Worm (Caenorhabditis elegans) whole organism, late embryonic: ENCODE measurements around the gene zmp-5.

Experiments used
- C38D4.7 ChIP-seq: fragments of 200-800 bp; sonication (Bioruptor generic); optimal IDR thresholded peaks from 2 replicates; lab custom pipeline; 2018; ENCODE audit warnings: mild to moderate bottlenecking, missing genetic modification characterization, moderate library complexity, missing compliant biosample characterization
- ceh-30 ChIP-seq: fragments of 150-350 bp; optimal IDR thresholded peaks from 2 replicates; lab custom pipeline; 2014; ENCODE audit warnings: missing biosample characterization, missing genetic modification characterization
- dmd-4 ChIP-seq: sonication (generic microtip); optimal IDR thresholded peaks from 2 replicates; lab custom pipeline; 2016; ENCODE audit warnings: borderline replicate concordance, missing genetic modification characterization, missing compliant biosample characterization
- ets-4 ChIP-seq: sonication (generic microtip); optimal IDR thresholded peaks from 2 replicates; lab custom pipeline; 2016; ENCODE audit warnings: missing genetic modification characterization, missing compliant biosample characterization
- fkh-10 ChIP-seq: fragments of 150-350 bp; optimal IDR thresholded peaks from 2 replicates; lab custom pipeline; 2014; ENCODE audit warnings: missing biosample characterization, missing genetic modification reagents, missing genetic modification characterization
- fkh-6 ChIP-seq: sonication (generic microtip); optimal IDR thresholded peaks from 2 replicates; lab custom pipeline; 2016; ENCODE audit warnings: missing genetic modification characterization, missing compliant biosample characterization
- hlh-6 ChIP-seq: sonication (generic microtip); optimal IDR thresholded peaks from 2 replicates; lab custom pipeline; 2016; ENCODE audit warnings: missing genotype, missing genetic modification characterization, missing compliant biosample characterization
- nhr-11 ChIP-seq: fragments of 150-350 bp; optimal IDR thresholded peaks from 2 replicates; lab custom pipeline; 2014; ENCODE audit warnings: missing biosample characterization, missing genetic modification characterization
- nhr-232 ChIP-seq: sonication (generic microtip); optimal IDR thresholded peaks from 2 replicates; lab custom pipeline; 2016; ENCODE audit warnings: missing genetic modification characterization, missing compliant biosample characterization
- pag-3 ChIP-seq: sonication (generic microtip); optimal IDR thresholded peaks from 2 replicates; lab custom pipeline; 2016; ENCODE audit warnings: missing compliant biosample characterization, missing genetic modification characterization, borderline replicate concordance
- pqm-1 ChIP-seq: sonication (generic microtip); optimal IDR thresholded peaks from 2 replicates; lab custom pipeline; 2016; ENCODE audit warnings: missing genetic modification characterization, missing compliant biosample characterization
- tbx-7 ChIP-seq: sonication (generic microtip); optimal IDR thresholded peaks from 2 replicates; lab custom pipeline; 2016; ENCODE audit warnings: missing genotype, missing genetic modification characterization, missing compliant biosample characterization
- unc-55 ChIP-seq: sonication (generic microtip); optimal IDR thresholded peaks from 2 replicates; lab custom pipeline; 2017; ENCODE audit warnings: missing biosample characterization, missing genetic modification reagents, missing genetic modification characterization

DNA sequence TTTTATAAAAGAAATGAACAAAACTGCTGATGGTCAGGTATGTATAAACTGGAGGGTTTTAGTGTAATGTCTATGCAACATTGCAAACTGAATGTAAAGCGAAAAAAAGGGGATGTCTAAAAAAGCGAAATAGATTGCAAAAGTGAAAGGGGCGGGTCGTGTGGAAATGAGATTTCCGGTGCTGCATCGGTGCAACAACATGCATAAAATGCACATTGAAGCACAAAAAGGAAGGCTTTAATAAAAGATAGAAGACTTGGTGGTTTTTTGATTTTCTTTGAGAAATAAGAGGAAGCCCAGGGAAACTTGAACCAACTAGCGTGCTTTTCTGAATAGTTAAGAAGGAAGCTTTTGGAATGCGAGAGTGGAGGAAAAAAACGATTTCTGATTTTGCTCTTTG is 14.3 kb upstream of the zmp-5 start:
- TF ChIP-seq pqm-1 (tag; lab: Kevin White, UChicago) (no peak), nhr-11 (tag; lab: Kevin White, UChicago) (no peak), nhr-232 (tag; lab: Kevin White, UChicago) (no peak), ceh-30 (no peak), unc-55 (GFP tag; lab: Kevin White, UChicago) (no peak), fkh-10 (GFP tag; lab: Kevin White, UChicago) (no peak), ets-4 (tag; lab: Kevin White, UChicago) (no peak), fkh-6 (tag; lab: Kevin White, UChicago) (no peak), C38D4.7 (GFP tag; lab: Kevin White, UChicago) (no peak), tbx-7 (tag; lab: Kevin White, UChicago) (no peak), dmd-4 (tag; lab: Kevin White, UChicago) (no peak), hlh-6 (tag; lab: Kevin White, UChicago) (no peak), pag-3 (tag; lab: Kevin White, UChicago) (no peak)
